Worm (Caenorhabditis elegans): ENCODE measurements around the gene F27B3.6.
"Not testable (repeated sequence)": the region's sequence is repeated elsewhere in the genome, so short reads cannot be mapped to it uniquely, and the experiment has no call there.

The F27B3.6 gene

DNA sequence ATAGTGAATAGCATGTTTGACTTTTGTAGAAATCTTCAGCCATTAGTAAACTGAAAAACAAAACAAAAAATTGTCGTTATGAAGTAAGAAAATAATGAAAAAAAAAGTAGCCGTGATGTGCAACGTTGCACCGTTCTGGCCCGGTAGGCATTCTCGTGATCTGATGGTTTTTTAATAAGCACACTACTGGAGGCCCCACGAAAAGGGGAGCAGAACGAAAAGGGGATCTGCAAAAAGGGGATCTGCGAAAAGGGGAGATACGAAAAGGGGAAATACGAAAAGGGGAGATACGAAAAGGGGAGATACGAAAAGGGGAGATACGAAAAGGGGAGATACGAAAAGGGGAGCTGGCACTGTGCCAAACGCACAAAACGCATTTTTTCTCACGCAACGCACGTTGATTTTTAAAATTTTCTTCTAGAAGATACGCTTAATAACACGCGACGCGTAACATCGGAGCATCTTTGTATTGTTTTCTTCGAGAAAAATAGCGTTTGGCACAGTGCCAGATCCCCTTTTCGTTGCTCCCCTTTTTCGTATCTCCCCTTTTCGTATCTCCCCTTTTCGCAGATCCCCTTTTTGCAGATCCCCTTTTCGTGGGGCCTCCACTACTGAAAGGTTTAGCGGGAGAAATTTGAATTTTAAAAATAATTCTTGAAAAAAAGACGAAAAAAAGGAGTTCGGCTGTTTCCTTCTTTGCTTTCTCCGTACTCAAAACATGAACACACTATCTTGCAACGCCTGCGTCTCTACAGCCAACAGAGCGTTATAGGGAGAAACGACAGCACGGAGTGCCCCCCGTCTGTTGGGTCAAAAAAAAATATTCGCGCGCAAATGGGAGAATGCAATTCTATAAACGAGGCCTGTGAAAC lies 27.0 kb downstream of the F27B3.6 start, which contains the start of gene C09E7.7 (continued):
- peak; percentile 80 for TF ChIP-seq egrh-3 (GFP tag; IDR thresholded peaks at IDR 0.05)
- TF ChIP-seq egl-18 (GFP tag; IDR thresholded peaks at IDR 0.05) = peak; percentile 48; the same call in 1 of the 2 replicates
- peak; percentile 15; the same call in 1 of the 2 replicates for TF ChIP-seq lir-1 (GFP tag; conservative IDR thresholded peaks at IDR 0.05)
- TF ChIP-seq Y56A3A.18 (GFP tag; IDR thresholded peaks at IDR 0.05) = 0 out of 2 replicates have a peak, but pooled peaks have one; percentile 26
- peak; percentile 75; the same call in 1 of the 2 replicates for TF ChIP-seq ztf-28 (GFP tag; IDR thresholded peaks at IDR 0.05)
- peak; percentile 40; the same call in 1 of the 2 replicates for TF ChIP-seq Y95B8A.8 (GFP tag; IDR thresholded peaks at IDR 0.05)
- TF ChIP-seq sea-2 (GFP tag; IDR thresholded peaks at IDR 0.05) = peak; percentile 71; the same call in 1 of the 2 replicates
- 0 out of 2 replicates have a peak, but pooled peaks have one; percentile 26 for TF ChIP-seq madf-3 (GFP tag; IDR thresholded peaks at IDR 0.05)
- TF ChIP-seq tbp1 (GFP tag; optimal IDR thresholded peaks at IDR 0.05) = peak; percentile 9
- peak; percentile 65 for TF ChIP-seq Y67H2A.10 (GFP tag; conservative IDR thresholded peaks at IDR 0.05)
- peak; percentile 18 for TF ChIP-seq athp-1 (tag; optimal IDR thresholded peaks at IDR 0.05)
- TF ChIP-seq attf-5 (GFP tag; optimal IDR thresholded peaks at IDR 0.05) = peak; percentile 97
- peak; percentile 81 for TF ChIP-seq aptf-2 (GFP tag; conservative IDR thresholded peaks at IDR 0.05)
- TF ChIP-seq ceh-91 (GFP tag; IDR thresholded peaks at IDR 0.05) = peak; percentile 81
- peak; percentile 6 for TF ChIP-seq ZK185.1 (tag; optimal IDR thresholded peaks at IDR 0.05; ENCODE audit: poor library complexity, severe bottlenecking)
- peak; percentile 51 for TF ChIP-seq akir-1 (GFP tag; optimal IDR thresholded peaks at IDR 0.05)
- peak; percentile 39 for TF ChIP-seq nhr-80 (tag; optimal IDR thresholded peaks at IDR 0.05)
- TF ChIP-seq B0336.3 (GFP tag; IDR thresholded peaks at IDR 0.05) = peak; percentile 78
- TF ChIP-seq F33H1.4 (GFP tag; IDR thresholded peaks at IDR 0.05) = peak; percentile 63
- peak; percentile 86; the same call in 1 of the 2 replicates for TF ChIP-seq ztf-25 (GFP tag; IDR thresholded peaks at IDR 0.05)
- peak; percentile 79 for TF ChIP-seq mcd-1 (GFP tag; IDR thresholded peaks at IDR 0.05)
- TF ChIP-seq rcor-1 (GFP tag; IDR thresholded peaks at IDR 0.05) = peak; percentile 85
- TF ChIP-seq lin-54 (GFP tag; optimal IDR thresholded peaks at IDR 0.05) = peak; percentile 82
- peak; percentile 54 for TF ChIP-seq tlf-1 (GFP tag; optimal IDR thresholded peaks at IDR 0.05)
- peak; percentile 51; the same call in 1 of the 2 replicates for TF ChIP-seq Y79H2A.3 (GFP tag; conservative IDR thresholded peaks at IDR 0.05)
- TF ChIP-seq ceh-27 (GFP tag; optimal IDR thresholded peaks at IDR 0.05) = peak; percentile 55
- TF ChIP-seq K11D2.4 (GFP tag; IDR thresholded peaks at IDR 0.05) = peak; percentile 72
- TF ChIP-seq lsl-1 (GFP tag; optimal IDR thresholded peaks at IDR 0.05) = peak; percentile 58
- peak; percentile 74 for TF ChIP-seq nfyb-1 (GFP tag; IDR thresholded peaks at IDR 0.05)
- TF ChIP-seq lin-40 (tag; optimal IDR thresholded peaks at IDR 0.05) = peak; percentile 70
- peak; percentile 60 for TF ChIP-seq cebp-1 (GFP tag; IDR thresholded peaks at IDR 0.05)
- peak; percentile 61 for TF ChIP-seq cebp-1 (tag; optimal IDR thresholded peaks at IDR 0.05)
- peak; percentile 63 for TF ChIP-seq somi-1 (GFP tag; optimal IDR thresholded peaks at IDR 0.05)
- not testable (repeated sequence) for TF ChIP-seq snpc-4 (GFP tag; optimal IDR thresholded peaks at IDR 0.05)
- TF ChIP-seq snpc-4 (tag; optimal IDR thresholded peaks at IDR 0.05) = peak in 2 of 4 experiments; percentile 9 to 28
- peak; percentile 70 for TF ChIP-seq xnd-1 (tag; optimal IDR thresholded peaks at IDR 0.05)
- peak; percentile 45 for TF ChIP-seq let-526 (GFP tag; IDR thresholded peaks at IDR 0.05)
- peak; percentile 88 for TF ChIP-seq dox-1 (GFP tag; IDR thresholded peaks at IDR 0.05)

Data from whole organism, young adult.